Fruit fly (Drosophila melanogaster): Measurements from ENCODE around the gene Npc2e.

Gene Npc2e

DNA sequence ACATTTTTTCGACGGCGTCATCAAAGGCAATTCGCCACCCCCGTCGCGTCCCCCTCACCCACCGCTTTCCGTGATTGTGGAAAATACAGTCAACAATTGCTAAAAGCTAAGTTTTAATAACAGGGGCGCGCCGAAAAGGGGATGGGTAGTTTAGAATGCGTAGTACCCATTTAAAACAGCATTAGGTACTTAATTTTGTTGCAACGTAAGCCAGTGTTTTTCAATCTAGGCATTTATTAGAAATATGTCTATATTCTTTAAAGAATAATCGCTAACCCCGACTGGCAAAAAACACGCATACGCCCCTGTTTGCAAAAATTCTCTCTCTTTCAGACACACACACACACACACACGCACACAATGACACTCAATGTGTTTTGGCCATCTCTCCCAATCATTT, 31.8 kb downstream of the Npc2e start (continued):
- TF ChIP-seq jing (GFP tag; optimal IDR thresholded peaks at IDR 0.05) (no peak), CG9932 (GFP tag; IDR thresholded peaks at IDR 0.05) (peak; percentile 86), CG6689 (GFP tag; IDR thresholded peaks at IDR 0.05) (no peak), CG3838 (GFP tag; optimal IDR thresholded peaks at IDR 0.05) (no peak), bbx (GFP tag; IDR thresholded peaks at IDR 0.05; ENCODE audit: partially characterized antibody) (no peak), sisA (GFP tag; IDR thresholded peaks at IDR 0.05) (peak; percentile 33; the same call in 1 of the 2 replicates), CG10147 (GFP tag; optimal IDR thresholded peaks at IDR 0.05) (peak; percentile 66), CG14965 (GFP tag; optimal IDR thresholded peaks at IDR 0.05; ENCODE audit: borderline replicate concordance) (no peak), HmgZ (tag; optimal IDR thresholded peaks at IDR 0.05) (peak; percentile 10), vvl (GFP tag; IDR thresholded peaks at IDR 0.05) (peak; percentile 62), maf-S (GFP tag; optimal IDR thresholded peaks at IDR 0.05) (no peak), ttk (GFP tag; IDR thresholded peaks at IDR 0.05) (peak; percentile 52), dati (GFP tag; IDR thresholded peaks at IDR 0.05) (no peak), tin (GFP tag; optimal IDR thresholded peaks at IDR 0.05) (peak; percentile 2), CG4424 (GFP tag; optimal IDR thresholded peaks at IDR 0.05) (no peak), CG6813 (GFP tag; optimal IDR thresholded peaks at IDR 0.05) (peak; percentile 21), CG11398 (GFP tag; optimal IDR thresholded peaks at IDR 0.05) (no peak), CG12104 (GFP tag; optimal IDR thresholded peaks at IDR 0.05) (no peak), zfh2 (GFP tag; optimal IDR thresholded peaks at IDR 0.05) (peak; percentile 83), TFAM (GFP tag; optimal IDR thresholded peaks at IDR 0.05) (no peak), CG9727 (GFP tag; optimal IDR thresholded peaks at IDR 0.05) (peak; percentile 36), danr (GFP tag; IDR thresholded peaks at IDR 0.05) (peak; percentile 33; the same call in 1 of the 2 replicates), Drgx (GFP tag; IDR thresholded peaks at IDR 0.05) (no peak), CG11560 (tag; IDR thresholded peaks at IDR 0.05) (no peak; the same call in 2 of the 3 replicates), CG9817 (tag; optimal IDR thresholded peaks at IDR 0.05) (peak; percentile 53), Kr (GFP tag; optimal IDR thresholded peaks at IDR 0.05) (no peak), Tbp (GFP tag; optimal IDR thresholded peaks at IDR 0.05) (no peak), Adf1 (GFP tag; IDR thresholded peaks at IDR 0.05) (no peak), CG17912 (GFP tag; optimal IDR thresholded peaks at IDR 0.05) (no peak), CG12769 (tag; optimal IDR thresholded peaks at IDR 0.05) (peak; percentile 82), zen2 (GFP tag; IDR thresholded peaks at IDR 0.05; ENCODE audit: partially characterized antibody) (no peak), Dref (GFP tag; IDR thresholded peaks at IDR 0.05) (no peak), bigmax (GFP tag; optimal IDR thresholded peaks at IDR 0.05) (no peak), CG34376 (GFP tag; optimal IDR thresholded peaks at IDR 0.05) (no peak), CG17328 (GFP tag; IDR thresholded peaks at IDR 0.05) (no peak), zfh1 (GFP tag; IDR thresholded peaks at IDR 0.05) (0 out of 3 replicates have a peak, but pooled peaks have one; percentile 50), crp (GFP tag; optimal IDR thresholded peaks at IDR 0.05) (no peak), CG13296 (GFP tag; optimal IDR thresholded peaks at IDR 0.05) (peak; percentile 7), caup (GFP tag; optimal IDR thresholded peaks at IDR 0.05; ENCODE audit: severe bottlenecking) (peak; percentile 70), CG2678 (tag; optimal IDR thresholded peaks at IDR 0.05) (peak; percentile 70), CG15011 (GFP tag; optimal IDR thresholded peaks at IDR 0.05) (peak; percentile 22), CG2120 (GFP tag; optimal IDR thresholded peaks at IDR 0.05) (peak; percentile 91), jigr1 (GFP tag; IDR thresholded peaks at IDR 0.05) (no peak; the same call in 2 of the 3 replicates), shn (GFP tag; optimal IDR thresholded peaks at IDR 0.05) (no peak), peb (GFP tag; IDR thresholded peaks at IDR 0.05) (no peak), gem (tag; optimal IDR thresholded peaks at IDR 0.05) (peak; percentile 59), YL-1 (GFP tag; optimal IDR thresholded peaks at IDR 0.05) (no peak), Rfx (GFP tag; IDR thresholded peaks at IDR 0.05) (peak; percentile 79), CG1647 (GFP tag; optimal IDR thresholded peaks at IDR 0.05) (peak; percentile 57), sd (tag; optimal IDR thresholded peaks at IDR 0.05) (peak; percentile 7), Chrac-16 (GFP tag; optimal IDR thresholded peaks at IDR 0.05) (no peak), al (GFP tag; IDR thresholded peaks at IDR 0.05) (peak; percentile 80)
